Fruit fly (Drosophila melanogaster) whole organism, embryonic: Measurements from ENCODE around the gene CG1640.

Experiments
- CG10462 ChIP-seq: fragments of 200-800 bp; sonication (Bioruptor generic); optimal IDR thresholded peaks from 2 replicates; lab custom pipeline; 2016; ENCODE audit warnings: missing biosample characterization, missing genetic modification characterization
- CG12219 ChIP-seq: fragments of 200-800 bp; sonication (Bioruptor generic); optimal IDR thresholded peaks from 3 replicates; lab custom pipeline; 2018; ENCODE audit warnings: missing biosample characterization, mild to moderate bottlenecking, missing genetic modification characterization
- CG12942 ChIP-seq: fragments of 200-800 bp; sonication (Bioruptor generic); optimal IDR thresholded peaks from 3 replicates; lab custom pipeline; 2016; ENCODE audit warnings: missing biosample characterization, missing genetic modification characterization
- CG13123 ChIP-seq: fragments of 200-800 bp; sonication (Bioruptor generic); optimal IDR thresholded peaks from 2 replicates; lab custom pipeline; 2016; ENCODE audit warnings: missing biosample characterization, missing genetic modification characterization
- CG13624 ChIP-seq: fragments of 200-800 bp; sonication (Bioruptor generic); optimal IDR thresholded peaks from 2 replicates; lab custom pipeline; 2016; ENCODE audit warnings: missing biosample characterization, missing genetic modification characterization
- CG17568 ChIP-seq: fragments of 200-800 bp; sonication (Bioruptor generic); optimal IDR thresholded peaks from 2 replicates; lab custom pipeline; 2018; ENCODE audit warnings: missing biosample characterization, mild to moderate bottlenecking, missing genetic modification characterization, moderate library complexity
- CG3281 ChIP-seq: fragments of 200-800 bp; sonication (Bioruptor generic); optimal IDR thresholded peaks from 3 replicates; lab custom pipeline; 2017; ENCODE audit warnings: missing biosample characterization, mild to moderate bottlenecking, missing genetic modification characterization
- CG34224 ChIP-seq: fragments of 200-800 bp; sonication (Bioruptor generic); IDR thresholded peaks from 3 replicates; pipeline ENCODE4 v1.3.6; 2022; ENCODE audit warnings: missing biosample characterization, missing genetic modification characterization; ENCODE audit not compliant: partially characterized antibody
- CG3838 ChIP-seq: fragments of 200-800 bp; sonication (Bioruptor generic); optimal IDR thresholded peaks from 3 replicates; lab custom pipeline; 2016; ENCODE audit warnings: missing biosample characterization, missing genetic modification characterization
- CG5953 ChIP-seq: fragments of 200-800 bp; sonication (Bioruptor generic); IDR thresholded peaks from 2 replicates; pipeline ENCODE4 v1.3.6; 2022; ENCODE audit warnings: missing biosample characterization, missing genetic modification characterization
- CG6654 ChIP-seq: fragments of 200-800 bp; sonication (Bioruptor generic); optimal IDR thresholded peaks from 2 replicates; lab custom pipeline; 2017; ENCODE audit warnings: missing biosample characterization, mild to moderate bottlenecking, missing genetic modification characterization
- CG6765 ChIP-seq: fragments of 200-800 bp; sonication (Bioruptor generic); optimal IDR thresholded peaks from 3 replicates; lab custom pipeline; 2017; ENCODE audit warnings: missing biosample characterization, mild to moderate bottlenecking, missing genetic modification characterization
- CG7745 ChIP-seq: fragments of 200-800 bp; sonication (Bioruptor generic); optimal IDR thresholded peaks from 2 replicates; lab custom pipeline; 2018; ENCODE audit warnings: missing biosample characterization, mild to moderate bottlenecking, missing genetic modification characterization, moderate library complexity
- CG8290 ChIP-seq, 3 experiments: fragments of 200-800 bp; sonication (Bioruptor generic); optimal IDR thresholded peaks; 2 replicates each; lab custom pipeline; 2016 to 2019; ENCODE audit warnings: missing biosample characterization in 3 of 3, missing genetic modification characterization in 3 of 3, mild to moderate bottlenecking in 2 of 3, moderate library complexity in 1 of 3
- CG8765 ChIP-seq: fragments of 200-800 bp; sonication (Bioruptor generic); IDR thresholded peaks from 2 replicates; pipeline ENCODE4 v1.3.6; 2022; ENCODE audit warnings: missing biosample characterization, missing genetic modification characterization
- CkIIα-i1 ChIP-seq: fragments of 200-800 bp; sonication (Bioruptor generic); IDR thresholded peaks from 2 replicates; pipeline ENCODE4 v1.3.6; 2022; ENCODE audit warnings: missing biosample characterization, missing genetic modification characterization
- D19A ChIP-seq: fragments of 200-800 bp; optimal IDR thresholded peaks from 3 replicates; lab custom pipeline; 2019; ENCODE audit warnings: missing biosample characterization, mild to moderate bottlenecking, missing genetic modification characterization, moderate library complexity
- Doc3 ChIP-seq: fragments of 200-800 bp; sonication (Bioruptor generic); IDR thresholded peaks from 3 replicates; pipeline ENCODE4 v1.3.6; 2022; ENCODE audit warnings: missing biosample characterization, missing genetic modification characterization; ENCODE audit not compliant: partially characterized antibody
- E2f1 ChIP-seq: fragments of 200-800 bp; sonication (Bioruptor generic); IDR thresholded peaks from 2 replicates; pipeline ENCODE4 v1.3.6; 2022; ENCODE audit warnings: missing biosample characterization, missing genetic modification characterization
- Ets97D ChIP-seq: fragments of 200-800 bp; sonication (Bioruptor generic); optimal IDR thresholded peaks from 3 replicates; lab custom pipeline; 2016; ENCODE audit warnings: missing biosample characterization, missing genetic modification characterization
- HmgZ ChIP-seq: fragments of 200-800 bp; sonication (Bioruptor generic); optimal IDR thresholded peaks from 2 replicates; lab custom pipeline; 2018; ENCODE audit warnings: missing biosample characterization, mild to moderate bottlenecking, missing genetic modification characterization
- Lim3 ChIP-seq: fragments of 200-800 bp; sonication (Bioruptor generic); IDR thresholded peaks from 2 replicates; pipeline ENCODE4 v1.3.6; 2022; ENCODE audit warnings: missing biosample characterization, missing genetic modification characterization
- Med ChIP-seq: fragments of 200-800 bp; sonication (Bioruptor generic); peaks from one replicate; lab custom pipeline; 2016; ENCODE audit warnings: missing biosample characterization, missing genetic modification characterization, mild to moderate bottlenecking, inconsistent platforms, moderate library complexity
- NC2α ChIP-seq: fragments of 200-800 bp; sonication (Bioruptor generic); optimal IDR thresholded peaks from 2 replicates; lab custom pipeline; 2016; ENCODE audit warnings: missing biosample characterization, missing genetic modification characterization
- Optix ChIP-seq: fragments of 200-800 bp; sonication (Bioruptor generic); IDR thresholded peaks from 3 replicates; pipeline ENCODE4 v1.3.6; 2022; ENCODE audit warnings: missing biosample characterization, missing genetic modification characterization
- Pdp1 ChIP-seq, 2 experiments: fragments of 200-800 bp; sonication (Bioruptor generic); optimal IDR thresholded peaks; 3 replicates each; lab custom pipeline; 2016; ENCODE audit warnings: missing biosample characterization in 2 of 2, missing genetic modification characterization in 2 of 2, mild to moderate bottlenecking in 1 of 2, moderate library complexity in 1 of 2
- Ravus ChIP-seq: fragments of 200-800 bp; sonication (Bioruptor generic); IDR thresholded peaks from 2 replicates; pipeline ENCODE4 v1.3.6; 2022; ENCODE audit warnings: missing biosample characterization, missing genetic modification characterization
- Taf1 ChIP-seq: fragments of 200-800 bp; sonication (Bioruptor generic); IDR thresholded peaks from 2 replicates; pipeline ENCODE4 v1.3.6; 2022; ENCODE audit warnings: missing biosample characterization, missing genetic modification characterization
- Trl ChIP-seq, 3 experiments: fragments of >200 bp in 2 of 3; fragments of 200-800 bp in 1 of 3; sonication (Bioruptor generic) in 1 of 3; optimal IDR thresholded peaks; 2 replicates in 1 of 3; 3 replicates in 2 of 3; lab custom pipeline; 2016 to 2017; ENCODE audit warnings: missing biosample characterization in 1 of 3, missing genetic modification characterization in 1 of 3
- ac ChIP-seq: fragments of 200-800 bp; sonication (Bioruptor generic); optimal IDR thresholded peaks from 3 replicates; lab custom pipeline; 2017; ENCODE audit warnings: missing biosample characterization, mild to moderate bottlenecking, missing genetic modification characterization
- az2 ChIP-seq: fragments of 200-800 bp; sonication (Bioruptor generic); optimal IDR thresholded peaks from 3 replicates; lab custom pipeline; 2016; ENCODE audit warnings: missing biosample characterization, missing genetic modification characterization
- dm ChIP-seq: fragments of 200-800 bp; sonication (Bioruptor generic); optimal IDR thresholded peaks from 3 replicates; lab custom pipeline; 2016; ENCODE audit warnings: missing biosample characterization, missing genetic modification characterization
- dysf ChIP-seq: fragments of 200-800 bp; sonication (Bioruptor generic); IDR thresholded peaks from 3 replicates; pipeline ENCODE4 v1.3.6; 2022; ENCODE audit warnings: missing biosample characterization, missing genetic modification characterization
- ems ChIP-seq: fragments of 200-800 bp; sonication (Bioruptor generic); optimal IDR thresholded peaks from 3 replicates; lab custom pipeline; 2016; ENCODE audit warnings: missing biosample characterization, missing genetic modification characterization
- hth ChIP-seq: fragments of >200 bp; optimal IDR thresholded peaks from 2 replicates; lab custom pipeline; 2017; ENCODE audit warnings: inconsistent platforms
- jing ChIP-seq: fragments of 200-800 bp; sonication (Bioruptor generic); optimal IDR thresholded peaks from 2 replicates; lab custom pipeline; 2018; ENCODE audit warnings: missing biosample characterization, mild to moderate bottlenecking, missing genetic modification characterization
- mld ChIP-seq: fragments of 200-800 bp; sonication (Bioruptor generic); IDR thresholded peaks from 3 replicates; pipeline ENCODE4 v1.3.6; 2022; ENCODE audit warnings: missing biosample characterization, missing genetic modification characterization; ENCODE audit not compliant: partially characterized antibody
- nerfin-2 ChIP-seq: fragments of 200-800 bp; sonication (Bioruptor generic); IDR thresholded peaks from 2 replicates; pipeline ENCODE4 v1.3.6; 2022; ENCODE audit warnings: missing biosample characterization, missing genetic modification characterization; ENCODE audit not compliant: partially characterized antibody
- nom ChIP-seq: fragments of 200-800 bp; sonication (Bioruptor generic); optimal IDR thresholded peaks from 2 replicates; lab custom pipeline; 2017; ENCODE audit warnings: missing biosample characterization, missing genetic modification characterization, mild to moderate bottlenecking, moderate library complexity, missing genetic modification reagents
- pum ChIP-seq: fragments of 200-800 bp; sonication (Bioruptor generic); optimal IDR thresholded peaks from 2 replicates; lab custom pipeline; 2016; ENCODE audit warnings: missing biosample characterization, missing genetic modification characterization
- sc ChIP-seq, 3 experiments: fragments of >200 bp in 2 of 3; fragments of 200-800 bp in 1 of 3; sonication (Bioruptor generic) in 1 of 3; optimal IDR thresholded peaks; 2 replicates in 2 of 3; 3 replicates in 1 of 3; lab custom pipeline; 2017; ENCODE audit warnings: mild to moderate bottlenecking in 1 of 3, missing biosample characterization in 1 of 3, missing genetic modification characterization in 1 of 3, missing genetic modification reagents in 1 of 3
- sens ChIP-seq: fragments of 200-800 bp; sonication (Bioruptor generic); peaks from one replicate; lab custom pipeline; 2016; ENCODE audit warnings: missing biosample characterization, missing genetic modification characterization
- sens-2 ChIP-seq: fragments of 200-800 bp; sonication (Bioruptor generic); IDR thresholded peaks from 2 replicates; pipeline ENCODE4 v1.3.6; 2022; ENCODE audit warnings: missing biosample characterization, missing genetic modification characterization
- slp2 ChIP-seq: fragments of 200-800 bp; sonication (Bioruptor generic); optimal IDR thresholded peaks from 2 replicates; lab custom pipeline; 2016; ENCODE audit warnings: missing biosample characterization, missing genetic modification characterization
- tin ChIP-seq: fragments of 200-800 bp; sonication (Bioruptor generic); optimal IDR thresholded peaks from 3 replicates; lab custom pipeline; 2016; ENCODE audit warnings: missing biosample characterization, missing genetic modification characterization
- tio ChIP-seq: fragments of 200-800 bp; sonication (Bioruptor generic); optimal IDR thresholded peaks from 2 replicates; lab custom pipeline; 2017; ENCODE audit warnings: missing biosample characterization, missing genetic modification characterization, inconsistent platforms
- wek ChIP-seq: fragments of 200-800 bp; sonication (Bioruptor generic); optimal IDR thresholded peaks from 3 replicates; lab custom pipeline; 2018; ENCODE audit warnings: missing biosample characterization, mild to moderate bottlenecking, missing genetic modification characterization, moderate library complexity

The CG1640 gene

DNA sequence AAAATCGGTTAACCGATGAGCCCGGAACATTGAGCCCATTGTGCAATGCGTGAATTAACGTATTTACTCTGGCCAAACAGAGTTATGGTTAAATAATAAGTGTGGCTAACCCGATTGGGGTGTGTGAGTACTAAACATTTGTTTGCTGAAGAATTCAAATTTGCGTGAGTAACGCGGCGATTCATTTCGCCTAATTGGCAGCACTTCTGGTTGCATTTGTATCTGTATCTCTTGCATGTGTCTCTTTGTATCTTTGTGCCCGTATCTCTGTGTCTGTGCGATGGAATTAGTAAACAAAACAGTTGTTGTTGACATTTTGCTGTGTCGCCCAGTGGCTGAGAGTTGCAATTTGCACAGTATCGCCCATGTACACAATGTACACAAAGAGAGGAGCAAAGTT lies 40.5 kb downstream of the CG1640 start:
- TF ChIP-seq E2f1, result no peak
- TF ChIP-seq sens, result peak; percentile 35
- peak; percentile 4 for TF ChIP-seq Med (GFP tag; lab: Kevin White, UChicago)

DNA sequence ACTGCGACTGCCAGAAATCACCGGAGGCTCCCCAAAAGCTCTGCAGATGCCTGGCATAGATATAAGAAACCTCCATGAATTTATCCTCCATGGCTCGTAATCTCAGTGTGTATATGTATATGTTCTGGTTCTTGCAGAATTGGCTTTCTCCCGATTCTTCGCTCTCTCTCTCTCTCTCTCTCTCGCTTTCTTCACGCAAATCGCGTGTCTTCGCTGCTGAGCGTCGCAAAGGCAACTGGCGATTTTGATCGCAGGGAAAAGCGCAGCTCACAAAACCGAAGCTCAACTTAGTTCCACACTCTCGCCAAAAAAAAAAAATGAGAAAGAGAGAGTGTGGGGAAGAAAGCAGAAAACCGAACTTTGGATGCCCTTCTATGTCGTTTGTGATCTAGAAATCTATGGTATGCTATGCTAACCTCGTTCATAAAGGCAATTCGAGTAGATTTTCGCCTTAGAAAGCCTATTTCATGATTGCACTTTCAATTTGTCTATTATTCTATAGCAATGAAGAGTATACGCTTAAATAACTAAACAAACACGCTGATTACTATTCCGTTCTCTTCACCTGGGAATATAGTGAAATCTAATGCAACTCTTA lies 41.1 kb downstream of the CG1640 start:
- TF ChIP-seq HmgZ (tag; lab: Kevin White, UChicago) (no peak), CG7745 (no peak), CG6765 (GFP tag; lab: Kevin White, UChicago) (no peak), dm (GFP tag; lab: Kevin White, UChicago) (no peak), hth (lab: Kevin White, UChicago) (no peak), Taf1 (no peak), Ravus (GFP tag; lab: Robert Waterston, UW) (no peak), CG17568 (GFP tag; lab: Kevin White, UChicago) (no peak), pum (GFP tag; lab: Kevin White, UChicago) (no peak), dysf (GFP tag; lab: Robert Waterston, UW) (0 out of 3 replicates have a peak, but pooled peaks have one; percentile 17), CG13624 (no peak), nom (GFP tag; lab: Kevin White, UChicago) (peak; percentile 10), D19A (tag; lab: Kevin White, UChicago) (peak; percentile 79), tio (no peak), CG3838 (no peak), sc (optimal IDR thresholded peaks at IDR 0.05; lab: Kevin White, UChicago) (no peak), sc (GFP tag; optimal IDR thresholded peaks at IDR 0.05; lab: Kevin White, UChicago) (no peak), CG8765 (GFP tag; lab: Robert Waterston, UW) (no peak), tin (GFP tag; lab: Kevin White, UChicago) (no peak), slp2 (GFP tag; lab: Kevin White, UChicago) (no peak), CG3281 (GFP tag; lab: Kevin White, UChicago) (no peak), mld (GFP tag; lab: Robert Waterston, UW) (0 out of 3 replicates have a peak, but pooled peaks have one; percentile 40), jing (GFP tag; lab: Kevin White, UChicago) (no peak), ac (GFP tag; lab: Kevin White, UChicago) (no peak), Trl (optimal IDR thresholded peaks at IDR 0.05; lab: Kevin White, UChicago) (peak; percentile 32 to 41), Trl (GFP tag; optimal IDR thresholded peaks at IDR 0.05; lab: Kevin White, UChicago) (no peak), wek (GFP tag; lab: Kevin White, UChicago) (no peak), az2 (GFP tag; lab: Kevin White, UChicago) (no peak), Pdp1 (GFP tag; optimal IDR thresholded peaks at IDR 0.05; lab: Kevin White, UChicago) (peak in 1 of 2 experiments; percentile 55), CG5953 (no peak), CG10462 (GFP tag; lab: Kevin White, UChicago) (no peak)

- TF ChIP-seq CG8290 (GFP tag; optimal IDR thresholded peaks at IDR 0.05; lab: Kevin White, UChicago) (peak; percentile 85), CG8290 (tag; optimal IDR thresholded peaks at IDR 0.05; lab: Kevin White, UChicago) (peak; percentile 15 to 82), sens-2 (GFP tag; lab: Robert Waterston, UW) (no peak), CG13123 (GFP tag; lab: Kevin White, UChicago) (no peak), NC2α (GFP tag; lab: Kevin White, UChicago) (peak; percentile 26), ems (GFP tag; lab: Kevin White, UChicago) (peak; percentile 8), Ets97D (GFP tag; lab: Kevin White, UChicago) (peak; percentile 92), Doc3 (GFP tag; lab: Robert Waterston, UW) (no peak), Taf1 (no peak), Optix (GFP tag; lab: Robert Waterston, UW) (no peak), CG12942 (GFP tag; lab: Kevin White, UChicago) (no peak), CG34224 (GFP tag; lab: Robert Waterston, UW) (peak; percentile 11; the same call in 1 of the 3 replicates), CG6654 (no peak), Lim3 (no peak), nerfin-2 (no peak), CG12219 (no peak), CkIIα-i1 (GFP tag; lab: Robert Waterston, UW) (no peak)
Observed at dm6 chrX:13412941-13413613, 42.7 kb downstream of the CG1640 start, which contains the start of the genes CG1998 and Set2. CG1998 (minus strand) TSS chrX:13413074. Set2 (plus strand) TSS chrX:13413242.
